Fruit fly (Drosophila melanogaster) whole organism, prepupa: ENCODE data around the gene escl.

Source experiments
- Blimp-1 ChIP-seq: fragments of 200-800 bp; sonication (Bioruptor generic); optimal IDR thresholded peaks from 3 replicates; lab custom pipeline; 2017; ENCODE audit warnings: missing biosample characterization, missing genetic modification characterization, mild to moderate bottlenecking, moderate library complexity, missing genetic modification reagents
- CG3032 ChIP-seq: fragments of 200-800 bp; optimal IDR thresholded peaks from 2 replicates; lab custom pipeline; 2019; ENCODE audit warnings: missing biosample characterization, mild to moderate bottlenecking, missing genetic modification characterization, moderate library complexity
- CG6854 ChIP-seq: fragments of 200-800 bp; sonication (Bioruptor generic); optimal IDR thresholded peaks from 2 replicates; lab custom pipeline; 2017; ENCODE audit warnings: missing biosample characterization, mild to moderate bottlenecking, missing genetic modification characterization
- OdsH ChIP-seq: fragments of 200-800 bp; sonication (Bioruptor generic); optimal IDR thresholded peaks from 3 replicates; lab custom pipeline; 2016; ENCODE audit warnings: missing biosample characterization, missing genetic modification characterization
- Sox102F ChIP-seq: fragments of 200-800 bp; sonication (Bioruptor generic); optimal IDR thresholded peaks from 2 replicates; lab custom pipeline; 2016; ENCODE audit warnings: missing biosample characterization, mild to moderate bottlenecking, missing genetic modification characterization
- achi ChIP-seq: fragments of 200-800 bp; sonication (Bioruptor generic); optimal IDR thresholded peaks from 3 replicates; lab custom pipeline; 2016; ENCODE audit warnings: missing biosample characterization, missing genetic modification characterization
- cyc ChIP-seq: fragments of 200-800 bp; sonication (Bioruptor generic); optimal IDR thresholded peaks from 3 replicates; lab custom pipeline; 2016; ENCODE audit warnings: missing biosample characterization, missing genetic modification characterization
- fkh ChIP-seq: fragments of 200-800 bp; sonication (Bioruptor generic); optimal IDR thresholded peaks from 3 replicates; lab custom pipeline; 2017; ENCODE audit warnings: missing biosample characterization, mild to moderate bottlenecking, missing genetic modification characterization, moderate library complexity
- lz ChIP-seq: fragments of 200-800 bp; sonication (Bioruptor generic); optimal IDR thresholded peaks from 3 replicates; lab custom pipeline; 2016; ENCODE audit warnings: missing biosample characterization, missing genetic modification characterization
- net ChIP-seq: fragments of 200-800 bp; sonication (Bioruptor generic); optimal IDR thresholded peaks from 3 replicates; lab custom pipeline; 2016; ENCODE audit warnings: missing biosample characterization, missing genetic modification characterization

dm6 chr2L:11980075-11980474, 10.7 kb upstream of the escl start:
- TF ChIP-seq CG6854 (GFP tag; lab: Kevin White, UChicago) (no peak), Blimp-1 (no peak), achi (no peak), cyc (GFP tag; lab: Kevin White, UChicago) (no peak), Sox102F (no peak), CG3032 (tag; lab: Kevin White, UChicago) (no peak), lz (GFP tag; lab: Kevin White, UChicago) (no peak), net (GFP tag; lab: Kevin White, UChicago) (no peak), fkh (GFP tag; lab: Kevin White, UChicago) (no peak), OdsH (GFP tag; lab: Kevin White, UChicago) (no peak)
